Worm (Caenorhabditis elegans): Measurements from ENCODE around the gene F55A11.6.
A peak's percentile ranks its signal among the peaks of the same experiment; 100 is the strongest.

F55A11.6 gene

ce11 chrV:11773934-11774333, 2.7 kb upstream of the F55A11.6 start:
- no peak for TF ChIP-seq skn-1 (tag; optimal IDR thresholded peaks at IDR 0.05)
- TF ChIP-seq lin-38 (GFP tag; IDR thresholded peaks at IDR 0.05): no peak
- TF ChIP-seq mdt-29 (GFP tag; IDR thresholded peaks at IDR 0.05): no peak
- TF ChIP-seq nhr-111 (GFP tag; optimal IDR thresholded peaks at IDR 0.05): no peak
- TF ChIP-seq nhr-10 (tag; optimal IDR thresholded peaks at IDR 0.05): no peak
- no peak for TF ChIP-seq Y105C5A.15 (GFP tag; IDR thresholded peaks at IDR 0.05)
- no peak for TF ChIP-seq rbr-2 (tag; optimal IDR thresholded peaks at IDR 0.05)
- TF ChIP-seq ZK337.2 (GFP tag; IDR thresholded peaks at IDR 0.05): no peak
- TF ChIP-seq Y75B8A.6 (GFP tag; IDR thresholded peaks at IDR 0.05): no peak
- TF ChIP-seq egl-27 (tag; optimal IDR thresholded peaks at IDR 0.05): no peak
- peak in 1 of 2 experiments; percentile 92 for TF ChIP-seq unc-62 (GFP tag; optimal IDR thresholded peaks at IDR 0.05 in 1 of 2)
- TF ChIP-seq unc-62 (tag; optimal IDR thresholded peaks at IDR 0.05): no peak
- TF ChIP-seq saeg-2 (GFP tag; IDR thresholded peaks at IDR 0.05): no peak
- peak; percentile 57 for TF ChIP-seq dve-1 (tag; optimal IDR thresholded peaks at IDR 0.05; ENCODE audit: insufficient read depth)
- TF ChIP-seq hlh-11 (tag; optimal IDR thresholded peaks at IDR 0.05): peak; percentile 5
- TF ChIP-seq lin-1 (GFP tag; IDR thresholded peaks at IDR 0.05): no peak
- peak; percentile 34 for TF ChIP-seq nhr-28 (tag; optimal IDR thresholded peaks at IDR 0.05)
- no peak for TF ChIP-seq nhr-25 (tag; optimal IDR thresholded peaks at IDR 0.05; ENCODE audit: borderline replicate concordance, insufficient read depth)
- no peak for TF ChIP-seq ceh-20 (GFP tag; IDR thresholded peaks at IDR 0.05)
- no peak for TF ChIP-seq F26F4.8 (GFP tag; conservative IDR thresholded peaks at IDR 0.05)
- no peak for TF ChIP-seq fos-1 (tag; optimal IDR thresholded peaks at IDR 0.05)
- no peak for TF ChIP-seq madf-5 (GFP tag; IDR thresholded peaks at IDR 0.05)
- no peak for TF ChIP-seq zfp-2 (tag; optimal IDR thresholded peaks at IDR 0.05)
- no peak for TF ChIP-seq daf-19 (GFP tag; conservative IDR thresholded peaks at IDR 0.05)
- no peak for TF ChIP-seq nhr-237 (tag; optimal IDR thresholded peaks at IDR 0.05)
- TF ChIP-seq nhr-76 (tag; optimal IDR thresholded peaks at IDR 0.05): no peak
- TF ChIP-seq lsy-2 (tag; optimal IDR thresholded peaks at IDR 0.05): peak in 1 of 2 experiments; percentile 17
- no peak for TF ChIP-seq lir-3 (tag; optimal IDR thresholded peaks at IDR 0.05)
- TF ChIP-seq nhr-41 (GFP tag; IDR thresholded peaks at IDR 0.05): no peak

- no peak for TF ChIP-seq egl-27 (tag; optimal IDR thresholded peaks at IDR 0.05)
- TF ChIP-seq mes-2 (tag; optimal IDR thresholded peaks at IDR 0.05; ENCODE audit: poor library complexity, severe bottlenecking): peak; percentile 33
- TF ChIP-seq egl-43 (GFP tag; IDR thresholded peaks at IDR 0.05): no peak
- TF ChIP-seq unc-62 (GFP tag; optimal IDR thresholded peaks at IDR 0.05 in 1 of 2): no peak
- no peak for TF ChIP-seq unc-62 (tag; optimal IDR thresholded peaks at IDR 0.05)
- TF ChIP-seq arid-1 (GFP tag; conservative IDR thresholded peaks at IDR 0.05): no peak
- TF ChIP-seq nhr-41 (GFP tag; IDR thresholded peaks at IDR 0.05): no peak
- TF ChIP-seq Y75B8A.6 (GFP tag; IDR thresholded peaks at IDR 0.05): no peak
- TF ChIP-seq lin-29 (GFP tag; IDR thresholded peaks at IDR 0.05): no peak
- TF ChIP-seq F49E8.2 (tag; optimal IDR thresholded peaks at IDR 0.05; ENCODE audit: borderline replicate concordance): no peak
- no peak for TF ChIP-seq Y48G9A.11 (GFP tag; IDR thresholded peaks at IDR 0.05)
- no peak for TF ChIP-seq madf-9 (GFP tag; conservative IDR thresholded peaks at IDR 0.05)
- TF ChIP-seq ceh-82 (tag; optimal IDR thresholded peaks at IDR 0.05): no peak
- TF ChIP-seq Y105C5A.15 (GFP tag; IDR thresholded peaks at IDR 0.05): no peak
- no peak for TF ChIP-seq fos-1 (tag; optimal IDR thresholded peaks at IDR 0.05)
- no peak for TF ChIP-seq lim-7 (GFP tag; IDR thresholded peaks at IDR 0.05)
- no peak for TF ChIP-seq madf-5 (GFP tag; IDR thresholded peaks at IDR 0.05)
- peak; percentile 71 for TF ChIP-seq nhr-28 (tag; optimal IDR thresholded peaks at IDR 0.05)
- TF ChIP-seq php-3 (GFP tag; IDR thresholded peaks at IDR 0.05): no peak
- TF ChIP-seq lin-38 (GFP tag; IDR thresholded peaks at IDR 0.05): no peak
- TF ChIP-seq zip-11 (GFP tag; IDR thresholded peaks at IDR 0.05): no peak
- no peak for TF ChIP-seq nhr-237 (tag; optimal IDR thresholded peaks at IDR 0.05)
- TF ChIP-seq daf-16 (GFP tag; optimal IDR thresholded peaks at IDR 0.05): peak in 1 of 2 experiments; percentile 71
- TF ChIP-seq daf-16 (tag; optimal IDR thresholded peaks at IDR 0.05): peak; percentile 77
- TF ChIP-seq nhr-25 (tag; optimal IDR thresholded peaks at IDR 0.05; ENCODE audit: borderline replicate concordance, insufficient read depth): no peak
- TF ChIP-seq daf-8 (GFP tag; IDR thresholded peaks at IDR 0.05): no peak
- TF ChIP-seq zip-2 (tag; optimal IDR thresholded peaks at IDR 0.05): no peak
- TF ChIP-seq ces-1 (GFP tag; optimal IDR thresholded peaks at IDR 0.05): no peak
- no peak for TF ChIP-seq aly-2 (tag; optimal IDR thresholded peaks at IDR 0.05)
- no peak for TF ChIP-seq mxl-2 (GFP tag; conservative IDR thresholded peaks at IDR 0.05)
- no peak for TF ChIP-seq lir-3 (tag; optimal IDR thresholded peaks at IDR 0.05)
- 0 out of 2 replicates have a peak, but pooled peaks have one; percentile 31 for TF ChIP-seq tra-1 (GFP tag; IDR thresholded peaks at IDR 0.05)
- TF ChIP-seq mxl-3 (GFP tag; optimal IDR thresholded peaks at IDR 0.05): peak; percentile 61
Observed at ce11 chrV:11777846-11778245, 1.2 kb downstream of the F55A11.6 start.

All from whole organism, L4 larva.